Worm (Caenorhabditis elegans): ENCODE data around the gene ZK856.11.

- no peak for TF ChIP-seq tbx-2 (tag; optimal IDR thresholded peaks at IDR 0.05)
- no peak for TF ChIP-seq hlh-30 (tag; optimal IDR thresholded peaks at IDR 0.05; ENCODE audit: insufficient read depth)
- TF ChIP-seq ttx-3 (tag; optimal IDR thresholded peaks at IDR 0.05), result no peak
Measured at ce11 chrV:10249515-10249914, 44.8 kb upstream of the ZK856.11 start.
